Fruit fly (Drosophila melanogaster): ENCODE results near the gene csw.

Gene csw

dm6 chrX:2083109-2083508 is 10.9 kb upstream of the csw start (continued):
- TF ChIP-seq Eip74EF (GFP tag; optimal IDR thresholded peaks at IDR 0.05) (no peak), CG9876 (GFP tag; optimal IDR thresholded peaks at IDR 0.05) (no peak), BtbVII (GFP tag; optimal IDR thresholded peaks at IDR 0.05) (peak; percentile 50), CG11398 (GFP tag; optimal IDR thresholded peaks at IDR 0.05) (no peak), emc (GFP tag; optimal IDR thresholded peaks at IDR 0.05) (no peak), CG3281 (GFP tag; optimal IDR thresholded peaks at IDR 0.05) (peak; percentile 79), CG4404 (GFP tag; IDR thresholded peaks at IDR 0.05) (peak; percentile 49), cwo (GFP tag; optimal IDR thresholded peaks at IDR 0.05) (peak; percentile 48), Aef1 (GFP tag; IDR thresholded peaks at IDR 0.05) (peak; percentile 53; the same call in 2 of the 3 replicates), CG12744 (GFP tag; optimal IDR thresholded peaks at IDR 0.05) (no peak), CG17568 (GFP tag; optimal IDR thresholded peaks at IDR 0.05) (no peak), chif (GFP tag; optimal IDR thresholded peaks at IDR 0.05) (peak; percentile 19 to 26), Gug (GFP tag; IDR thresholded peaks at IDR 0.05) (peak; percentile 71; the same call in 3 of the 4 replicates), al (GFP tag; IDR thresholded peaks at IDR 0.05) (peak; percentile 78), MESR4 (GFP tag; optimal IDR thresholded peaks at IDR 0.05) (no peak), jumu (GFP tag; optimal IDR thresholded peaks at IDR 0.05) (peak; percentile 2), CG34422 (GFP tag; IDR thresholded peaks at IDR 0.05) (peak; percentile 25; the same call in 1 of the 3 replicates), gcm2 (GFP tag; optimal IDR thresholded peaks at IDR 0.05) (peak; percentile 33), CG3995 (GFP tag; optimal IDR thresholded peaks at IDR 0.05) (peak; percentile 38), CG9797 (GFP tag; optimal IDR thresholded peaks at IDR 0.05) (no peak), Bteb2 (GFP tag; optimal IDR thresholded peaks at IDR 0.05) (peak; percentile 39), CG17912 (GFP tag; optimal IDR thresholded peaks at IDR 0.05) (no peak), CG16863 (GFP tag; optimal IDR thresholded peaks at IDR 0.05) (no peak), NK7.1 (GFP tag; optimal IDR thresholded peaks at IDR 0.05) (no peak), CG5245 (GFP tag; optimal IDR thresholded peaks at IDR 0.05) (peak; percentile 17), CG7372 (GFP tag; IDR thresholded peaks at IDR 0.05) (peak; percentile 57), Nf-YC (tag; optimal IDR thresholded peaks at IDR 0.05) (no peak), repo (GFP tag; optimal IDR thresholded peaks at IDR 0.05) (no peak), tgo (GFP tag; IDR thresholded peaks at IDR 0.05) (peak; percentile 41; the same call in 2 of the 3 replicates), Max (GFP tag; optimal IDR thresholded peaks at IDR 0.05) (no peak), CG4820 (GFP tag; optimal IDR thresholded peaks at IDR 0.05) (no peak), NfI (GFP tag; optimal IDR thresholded peaks at IDR 0.05) (peak; percentile 73), pfk (GFP tag; optimal IDR thresholded peaks at IDR 0.05) (no peak), CG17829 (tag; optimal IDR thresholded peaks at IDR 0.05) (no peak), nerfin-2 (GFP tag; IDR thresholded peaks at IDR 0.05; ENCODE audit: partially characterized antibody) (no peak), CG4854 (GFP tag; optimal IDR thresholded peaks at IDR 0.05) (peak; percentile 0), CG33557 (GFP tag; optimal IDR thresholded peaks at IDR 0.05) (no peak), Dp (GFP tag; optimal IDR thresholded peaks at IDR 0.05) (no peak), wdn (GFP tag; IDR thresholded peaks at IDR 0.05) (peak; percentile 61; the same call in 1 of the 2 replicates), usp (GFP tag; optimal IDR thresholded peaks at IDR 0.05) (no peak), shn (GFP tag; optimal IDR thresholded peaks at IDR 0.05) (no peak), CG2202 (tag; optimal IDR thresholded peaks at IDR 0.05) (no peak), ab (GFP tag; optimal IDR thresholded peaks at IDR 0.05) (peak; percentile 59), pita (GFP tag; optimal IDR thresholded peaks at IDR 0.05) (no peak), CG14965 (GFP tag; optimal IDR thresholded peaks at IDR 0.05; ENCODE audit: borderline replicate concordance) (no peak), B-H2 (GFP tag; optimal IDR thresholded peaks at IDR 0.05) (peak; percentile 37), Hr78 (GFP tag; optimal IDR thresholded peaks at IDR 0.05) (no peak), mirr (GFP tag; optimal IDR thresholded peaks at IDR 0.05) (peak; percentile 68), CG4617 (GFP tag; optimal IDR thresholded peaks at IDR 0.05; ENCODE audit: borderline replicate concordance) (no peak), Blimp-1 (GFP tag; optimal IDR thresholded peaks at IDR 0.05) (no peak), NC2β (GFP tag; optimal IDR thresholded peaks at IDR 0.05) (no peak)

Measured in whole organism, embryonic.